Worm (Caenorhabditis elegans): ENCODE data around the gene rei-1.

- no peak for TF ChIP-seq tab-1 (GFP tag; IDR thresholded peaks at IDR 0.05)
- TF ChIP-seq med-1 (GFP tag; optimal IDR thresholded peaks at IDR 0.05; ENCODE audit: insufficient read depth) = no peak
- TF ChIP-seq cog-1 (tag; optimal IDR thresholded peaks at IDR 0.05) = no peak
- no peak for TF ChIP-seq T22C8.4 (GFP tag; IDR thresholded peaks at IDR 0.05)
Measured at ce11 chrIII:4103171-4103570, 5.2 kb upstream of the rei-1 start.

Measured in whole organism, midembryonic.